Worm (Caenorhabditis elegans) whole organism, L4 larva: ENCODE measurements around the gene tbc-7.

Experiments used
- F26F4.8 ChIP-seq: fragments of 200-800 bp; sonication (Bioruptor generic); conservative IDR thresholded peaks from 2 replicates; pipeline ENCODE4 v1.3.6; 2022; ENCODE audit warnings: missing genetic modification characterization, missing compliant biosample characterization
- F37D6.2 ChIP-seq: sonication (generic microtip); optimal IDR thresholded peaks from 2 replicates; lab custom pipeline; 2016; ENCODE audit warnings: mild to moderate bottlenecking, missing genetic modification characterization, missing compliant biosample characterization
- F49E8.2 ChIP-seq: sonication (generic microtip); optimal IDR thresholded peaks from 2 replicates; lab custom pipeline; 2016; ENCODE audit warnings: missing compliant biosample characterization, mild to moderate bottlenecking, missing genetic modification characterization, borderline replicate concordance
- R02D3.7 ChIP-seq: fragments of 150-350 bp; sonication (generic microtip); optimal IDR thresholded peaks from 3 replicates; lab custom pipeline; 2014; ENCODE audit warnings: missing biosample characterization, missing genetic modification characterization
- T20F7.1 ChIP-seq: fragments of 200-800 bp; sonication (Bioruptor generic); optimal IDR thresholded peaks from 2 replicates; lab custom pipeline; 2018; ENCODE audit warnings: mild to moderate bottlenecking, missing genetic modification characterization, missing compliant biosample characterization
- T26A8.4 ChIP-seq: fragments of 200-800 bp; sonication (Bioruptor generic); IDR thresholded peaks from 2 replicates; pipeline ENCODE4 v1.3.6; 2022; ENCODE audit warnings: missing genetic modification characterization, missing compliant biosample characterization
- Y105C5A.15 ChIP-seq: fragments of 200-800 bp; sonication (Bioruptor generic); IDR thresholded peaks from 2 replicates; pipeline ENCODE4 v1.3.6; 2022; ENCODE audit warnings: missing genetic modification characterization, missing compliant biosample characterization
- ZK546.5 ChIP-seq, 2 experiments: sonication (generic microtip); optimal IDR thresholded peaks; 2 replicates each; lab custom pipeline; 2017; ENCODE audit warnings: missing biosample characterization in 2 of 2, missing genetic modification characterization in 2 of 2
- aly-2 ChIP-seq: sonication (generic microtip); optimal IDR thresholded peaks from 2 replicates; lab custom pipeline; 2018; ENCODE audit warnings: missing biosample characterization, missing genetic modification characterization
- ama-1 ChIP-seq: fragments of 150-350 bp; optimal IDR thresholded peaks from 2 replicates; lab custom pipeline; 2014; ENCODE audit warnings: inconsistent platforms, mixed read lengths
- arid-1 ChIP-seq: fragments of 200-800 bp; sonication (Bioruptor generic); conservative IDR thresholded peaks from 2 replicates; pipeline ENCODE4 v1.3.6; 2022; ENCODE audit warnings: missing genetic modification reagents, missing genetic modification characterization, missing compliant biosample characterization
- attf-4 ChIP-seq: sonication (generic microtip); optimal IDR thresholded peaks from 3 replicates; lab custom pipeline; 2017; ENCODE audit warnings: missing biosample characterization, missing genetic modification characterization
- ceh-32 ChIP-seq: sonication (generic microtip); optimal IDR thresholded peaks from 2 replicates; lab custom pipeline; 2016; ENCODE audit warnings: mild to moderate bottlenecking, missing genetic modification characterization, missing compliant biosample characterization; ENCODE audit not compliant: poor library complexity
- ceh-44 ChIP-seq: fragments of 200-800 bp; sonication (Bioruptor generic); IDR thresholded peaks from 2 replicates; pipeline ENCODE4 v1.3.6; 2022; ENCODE audit warnings: missing genetic modification reagents, missing genetic modification characterization, missing compliant biosample characterization
- ceh-82 ChIP-seq: sonication (generic microtip); optimal IDR thresholded peaks from 2 replicates; lab custom pipeline; 2017; ENCODE audit warnings: missing biosample characterization, missing genetic modification characterization
- daf-19 ChIP-seq: fragments of 200-800 bp; sonication (Bioruptor generic); conservative IDR thresholded peaks from 2 replicates; pipeline ENCODE4 v1.3.6; 2022; ENCODE audit warnings: missing genetic modification characterization, missing compliant biosample characterization
- daf-8 ChIP-seq: fragments of 200-800 bp; sonication (Bioruptor generic); IDR thresholded peaks from 2 replicates; pipeline ENCODE4 v1.3.6; 2022; ENCODE audit warnings: missing genetic modification characterization, missing compliant biosample characterization
- dmd-6 ChIP-seq: fragments of 200-800 bp; sonication (Bioruptor generic); IDR thresholded peaks from 2 replicates; pipeline ENCODE4 v1.3.6; 2022; ENCODE audit warnings: missing genetic modification reagents, missing genetic modification characterization, missing compliant biosample characterization
- dmd-9 ChIP-seq: fragments of 200-800 bp; sonication (Bioruptor generic); IDR thresholded peaks from 2 replicates; pipeline ENCODE4 v1.3.6; 2022; ENCODE audit warnings: missing genetic modification reagents, missing genetic modification characterization, missing compliant biosample characterization
- duxl-1 ChIP-seq: sonication (generic microtip); optimal IDR thresholded peaks from 2 replicates; lab custom pipeline; 2016; ENCODE audit warnings: mild to moderate bottlenecking, missing genetic modification characterization, moderate library complexity, missing compliant biosample characterization; ENCODE audit not compliant: poor library complexity
- dve-1 ChIP-seq: sonication (generic microtip); optimal IDR thresholded peaks from 2 replicates; lab custom pipeline; 2017; ENCODE audit warnings: antibody characterized with exemption, mild to moderate bottlenecking, missing genetic modification characterization, missing compliant biosample characterization; ENCODE audit not compliant: insufficient read depth
- egl-43 ChIP-seq: fragments of 200-800 bp; sonication (Bioruptor generic); IDR thresholded peaks from 2 replicates; pipeline ENCODE4 v1.3.6; 2022; ENCODE audit warnings: missing genetic modification reagents, missing genetic modification characterization, missing compliant biosample characterization
- fos-1 ChIP-seq: fragments of 150-350 bp; optimal IDR thresholded peaks from 2 replicates; lab custom pipeline; 2014; ENCODE audit warnings: missing biosample characterization, missing genetic modification characterization
- hif-1 ChIP-seq, 2 experiments: sonication (generic microtip); optimal IDR thresholded peaks; 2 replicates each; lab custom pipeline; 2016 to 2017; ENCODE audit warnings: missing compliant biosample characterization in 2 of 2, missing genetic modification characterization in 2 of 2, missing genetic modification reagents in 2 of 2, missing genotype in 2 of 2, mild to moderate bottlenecking in 1 of 2
- hlh-11 ChIP-seq: fragments of 200-800 bp; sonication (Bioruptor generic); optimal IDR thresholded peaks from 2 replicates; lab custom pipeline; 2018; ENCODE audit warnings: mild to moderate bottlenecking, missing genetic modification characterization, missing compliant biosample characterization
- lin-15B ChIP-seq: fragments of 150-350 bp; sonication (generic microtip); optimal IDR thresholded peaks from 3 replicates; lab custom pipeline; 2014; ENCODE audit warnings: missing biosample characterization, missing genetic modification characterization
- lin-38 ChIP-seq: fragments of 200-800 bp; sonication (Bioruptor generic); IDR thresholded peaks from 2 replicates; pipeline ENCODE4 v1.3.6; 2022; ENCODE audit warnings: missing genetic modification reagents, missing genetic modification characterization, missing compliant biosample characterization
- lsy-2 ChIP-seq, 2 experiments: fragments of 150-350 bp in 1 of 2; sonication (generic microtip) in 1 of 2; optimal IDR thresholded peaks; 2 replicates each; lab custom pipeline; 2014 to 2017; ENCODE audit warnings: missing biosample characterization in 2 of 2, missing genetic modification characterization in 2 of 2
- madf-5 ChIP-seq, 2 experiments: fragments of 200-800 bp; sonication (Bioruptor generic); IDR thresholded peaks; 2 replicates each; pipeline ENCODE4 v1.3.6; 2022; ENCODE audit warnings: missing compliant biosample characterization in 2 of 2, missing genetic modification characterization in 2 of 2
- madf-9 ChIP-seq: fragments of 200-800 bp; sonication (Bioruptor generic); conservative IDR thresholded peaks from 2 replicates; pipeline ENCODE4 v1.3.6; 2022; ENCODE audit warnings: missing genetic modification reagents, missing genetic modification characterization, missing compliant biosample characterization
- mdl-1 ChIP-seq, 2 experiments: fragments of 150-350 bp in 1 of 2; sonication (generic microtip) in 1 of 2; optimal IDR thresholded peaks; 2 replicates each; lab custom pipeline; 2014 to 2017; ENCODE audit warnings: missing biosample characterization in 2 of 2, missing genetic modification characterization in 2 of 2
- mdt-29 ChIP-seq: fragments of 200-800 bp; sonication (Bioruptor generic); IDR thresholded peaks from 2 replicates; pipeline ENCODE4 v1.3.6; 2022; ENCODE audit warnings: missing genetic modification reagents, missing genetic modification characterization, missing compliant biosample characterization
- mxl-2 ChIP-seq: fragments of 200-800 bp; sonication (Bioruptor generic); conservative IDR thresholded peaks from 2 replicates; pipeline ENCODE4 v1.3.6; 2022; ENCODE audit warnings: missing genetic modification reagents, missing genetic modification characterization, missing compliant biosample characterization
- mxl-3 ChIP-seq: fragments of 200-800 bp; sonication (Bioruptor generic); optimal IDR thresholded peaks from 2 replicates; lab custom pipeline; 2018; ENCODE audit warnings: mild to moderate bottlenecking, missing genetic modification characterization, missing compliant biosample characterization
- nhr-237 ChIP-seq: sonication (generic microtip); optimal IDR thresholded peaks from 2 replicates; lab custom pipeline; 2017; ENCODE audit warnings: missing biosample characterization, missing genetic modification characterization
- nhr-28 ChIP-seq: fragments of 150-350 bp; optimal IDR thresholded peaks from 2 replicates; lab custom pipeline; 2014; ENCODE audit warnings: missing biosample characterization, missing genetic modification characterization
- nhr-41 ChIP-seq: fragments of 200-800 bp; sonication (Bioruptor generic); IDR thresholded peaks from 2 replicates; pipeline ENCODE4 v1.3.6; 2022; ENCODE audit warnings: missing genetic modification reagents, missing genetic modification characterization, missing compliant biosample characterization
- nhr-77 ChIP-seq: fragments of 150-350 bp; optimal IDR thresholded peaks from 2 replicates; lab custom pipeline; 2014; ENCODE audit warnings: missing biosample characterization, missing genetic modification characterization
- pha-4 ChIP-seq, 2 experiments: fragments of 150-350 bp in 1 of 2; fragments of 200-800 bp in 1 of 2; sonication (Bioruptor generic) in 1 of 2; IDR thresholded peaks in 1 of 2; optimal IDR thresholded peaks in 1 of 2; 2 replicates each; pipeline versions ENCODE4 v1.3.6 to Lab custom; 2014 to 2022; ENCODE audit warnings: missing genetic modification characterization in 2 of 2, missing genetic modification reagents in 2 of 2, missing biosample characterization in 1 of 2, missing compliant biosample characterization in 1 of 2
- pqm-1 ChIP-seq: sonication (generic microtip); optimal IDR thresholded peaks from 2 replicates; lab custom pipeline; 2017; ENCODE audit warnings: missing biosample characterization, missing genetic modification characterization
- saeg-2 ChIP-seq: fragments of 200-800 bp; sonication (Bioruptor generic); IDR thresholded peaks from 2 replicates; pipeline ENCODE4 v1.3.6; 2022; ENCODE audit warnings: missing genetic modification reagents, missing genetic modification characterization, missing compliant biosample characterization
- sdz-12 ChIP-seq: fragments of 200-800 bp; sonication (Bioruptor generic); optimal IDR thresholded peaks from 2 replicates; lab custom pipeline; 2018; ENCODE audit warnings: mild to moderate bottlenecking, missing genetic modification characterization, missing compliant biosample characterization
- snpc-1.2 ChIP-seq: fragments of 200-800 bp; sonication (Bioruptor generic); IDR thresholded peaks from 2 replicates; pipeline ENCODE4 v1.3.6; 2022; ENCODE audit warnings: missing genetic modification reagents, missing genetic modification characterization, missing compliant biosample characterization
- snpc-4 ChIP-seq: fragments of 150-350 bp; optimal IDR thresholded peaks from 2 replicates; lab custom pipeline; 2014; ENCODE audit warnings: missing biosample characterization, missing genetic modification characterization
- tag-97 ChIP-seq: fragments of 200-800 bp; sonication (Bioruptor generic); IDR thresholded peaks from 2 replicates; pipeline ENCODE4 v1.3.6; 2022; ENCODE audit warnings: missing genetic modification characterization, missing compliant biosample characterization
- tra-1 ChIP-seq: fragments of 200-800 bp; sonication (Bioruptor generic); IDR thresholded peaks from 2 replicates; pipeline ENCODE4 v1.3.6; 2022; ENCODE audit warnings: missing genetic modification reagents, missing genetic modification characterization, missing compliant biosample characterization
- unc-39 ChIP-seq: sonication (generic microtip); optimal IDR thresholded peaks from 2 replicates; lab custom pipeline; 2017; ENCODE audit warnings: missing biosample characterization, missing genetic modification characterization
- zag-1 ChIP-seq: fragments of 150-350 bp; optimal IDR thresholded peaks from 2 replicates; lab custom pipeline; 2014; ENCODE audit warnings: missing biosample characterization, missing genetic modification characterization
- zfp-2 ChIP-seq: sonication (generic microtip); optimal IDR thresholded peaks from 2 replicates; lab custom pipeline; 2016; ENCODE audit warnings: mild to moderate bottlenecking, missing genetic modification characterization, missing compliant biosample characterization
- zfp-3 ChIP-seq: fragments of 200-800 bp; sonication (Bioruptor generic); conservative IDR thresholded peaks from 2 replicates; pipeline ENCODE4 v1.3.6; 2022; ENCODE audit warnings: missing genetic modification reagents, missing genetic modification characterization, missing compliant biosample characterization
- zip-11 ChIP-seq: fragments of 200-800 bp; sonication (Bioruptor generic); IDR thresholded peaks from 2 replicates; pipeline ENCODE4 v1.3.6; 2022; ENCODE audit warnings: missing genetic modification characterization, missing compliant biosample characterization

tbc-7 gene

ce11 chrX:5119246-5119645 is 14.8 kb upstream of the tbc-7 start (continued):
- peak in 1 of 2 experiments; percentile 54 for TF ChIP-seq lsy-2 (tag; optimal IDR thresholded peaks at IDR 0.05; lab: Kevin White, UChicago)
- no peak for TF ChIP-seq zag-1 (tag; lab: Kevin White, UChicago)
- TF ChIP-seq madf-9 (GFP tag; lab: Robert Waterston, UW) = no peak
- peak; percentile 68 for TF ChIP-seq T26A8.4 (GFP tag; lab: Robert Waterston, UW)
- no peak for TF ChIP-seq fos-1
- peak; percentile 65; the same call in 1 of the 2 replicates for TF ChIP-seq egl-43
- TF ChIP-seq daf-8 (GFP tag; lab: Robert Waterston, UW) = no peak
- peak; percentile 43; the same call in 1 of the 2 replicates for TF ChIP-seq dmd-6
- TF ChIP-seq ama-1 (lab: Kevin White, UChicago) = no peak
- no peak for TF ChIP-seq nhr-41 (GFP tag; lab: Robert Waterston, UW)
- no peak for TF ChIP-seq F49E8.2 (tag; lab: Kevin White, UChicago)
- TF ChIP-seq lin-15B (tag; lab: Kevin White, UChicago) = no peak
- no peak for TF ChIP-seq nhr-77 (tag; lab: Kevin White, UChicago)
- no peak for TF ChIP-seq nhr-237 (tag; lab: Kevin White, UChicago)
- TF ChIP-seq mxl-2 (GFP tag; lab: Robert Waterston, UW) = no peak
- no peak for TF ChIP-seq dmd-9
- 0 out of 2 replicates have a peak, but pooled peaks have one; percentile 34 for TF ChIP-seq tra-1
- TF ChIP-seq Y105C5A.15 (GFP tag; lab: Robert Waterston, UW) = no peak
- TF ChIP-seq dve-1 (tag; lab: Kevin White, UChicago) = peak; percentile 44
- no peak for TF ChIP-seq F37D6.2
- no peak for TF ChIP-seq tag-97 (GFP tag; lab: Robert Waterston, UW)
- TF ChIP-seq hif-1 (tag; optimal IDR thresholded peaks at IDR 0.05; lab: Kevin White, UChicago) = peak in 1 of 2 experiments; percentile 11
- TF ChIP-seq zfp-2 (tag; lab: Kevin White, UChicago) = no peak
- TF ChIP-seq snpc-4 (tag; lab: Kevin White, UChicago) = no peak
- no peak for TF ChIP-seq R02D3.7
- no peak for TF ChIP-seq attf-4
- no peak for TF ChIP-seq ceh-44 (GFP tag; lab: Robert Waterston, UW)
- no peak for TF ChIP-seq T20F7.1 (GFP tag; lab: Kevin White, UChicago)
- no peak for TF ChIP-seq zfp-3
- no peak for TF ChIP-seq aly-2 (tag; lab: Kevin White, UChicago)
- TF ChIP-seq sdz-12 (GFP tag; lab: Kevin White, UChicago) = no peak
- TF ChIP-seq mdt-29 = no peak; the same call in 1 of the 2 replicates
- no peak for TF ChIP-seq unc-39 (tag; lab: Kevin White, UChicago)
- peak; percentile 40 for TF ChIP-seq duxl-1
- no peak for TF ChIP-seq lin-38 (GFP tag; lab: Robert Waterston, UW)
- no peak for TF ChIP-seq daf-19 (GFP tag; lab: Robert Waterston, UW)
- no peak for TF ChIP-seq ceh-82
- peak; percentile 80 for TF ChIP-seq mxl-3 (GFP tag; lab: Kevin White, UChicago)
- TF ChIP-seq madf-5 (GFP tag; IDR thresholded peaks at IDR 0.05; lab: Robert Waterston, UW) = no peak
- no peak for TF ChIP-seq arid-1 (GFP tag; lab: Robert Waterston, UW)
- TF ChIP-seq snpc-1.2 (GFP tag; lab: Robert Waterston, UW) = no peak
- TF ChIP-seq pha-4 (GFP tag; IDR thresholded peaks at IDR 0.05; lab: Robert Waterston, UW) = no peak
- TF ChIP-seq pha-4 (tag; optimal IDR thresholded peaks at IDR 0.05; lab: Kevin White, UChicago) = no peak
- no peak for TF ChIP-seq ceh-32 (tag; lab: Kevin White, UChicago)
- TF ChIP-seq saeg-2 (GFP tag; lab: Robert Waterston, UW) = no peak
- peak; percentile 64 for TF ChIP-seq nhr-28
- no peak for TF ChIP-seq pqm-1 (tag; lab: Kevin White, UChicago)
- TF ChIP-seq zip-11 = no peak
- TF ChIP-seq hlh-11 (tag; lab: Kevin White, UChicago) = peak; percentile 85
- TF ChIP-seq F26F4.8 (GFP tag; lab: Robert Waterston, UW) = no peak
- no peak for TF ChIP-seq ZK546.5 (tag; optimal IDR thresholded peaks at IDR 0.05; lab: Kevin White, UChicago)
- TF ChIP-seq mdl-1 (tag; optimal IDR thresholded peaks at IDR 0.05; lab: Kevin White, UChicago) = peak; percentile 23 to 75
